Worm (Caenorhabditis elegans): Measurements from ENCODE around the gene F59F3.6.

F59F3.6 gene

ce11 chrX:11035563-11035962, 36.5 kb upstream of the F59F3.6 start (continued):
- TF ChIP-seq hlh-30 (tag; optimal IDR thresholded peaks at IDR 0.05; ENCODE audit: insufficient read depth) (no peak), ztf-11 (tag; optimal IDR thresholded peaks at IDR 0.05) (no peak), duxl-1 (tag; optimal IDR thresholded peaks at IDR 0.05; ENCODE audit: poor library complexity) (no peak), zag-1 (tag; optimal IDR thresholded peaks at IDR 0.05) (no peak), nhr-76 (tag; optimal IDR thresholded peaks at IDR 0.05) (no peak), nhr-11 (tag; optimal IDR thresholded peaks at IDR 0.05) (peak; percentile 53)

ce11 chrX:11034430-11035117, 35.5 kb upstream of the F59F3.6 start:
- peak; percentile 25 for TF ChIP-seq rbr-2 (tag; optimal IDR thresholded peaks at IDR 0.05)
- TF ChIP-seq hmg-1.1 (GFP tag; IDR thresholded peaks at IDR 0.05), result peak; percentile 54
- no peak for TF ChIP-seq snpc-1.2 (GFP tag; IDR thresholded peaks at IDR 0.05)
- TF ChIP-seq ctbp-1 (GFP tag; IDR thresholded peaks at IDR 0.05), result no peak
- peak; percentile 59 for TF ChIP-seq dve-1 (tag; optimal IDR thresholded peaks at IDR 0.05; ENCODE audit: insufficient read depth)
- TF ChIP-seq ceh-44 (GFP tag; IDR thresholded peaks at IDR 0.05), result 0 out of 2 replicates have a peak, but pooled peaks have one; percentile 14
- TF ChIP-seq mes-2 (tag; optimal IDR thresholded peaks at IDR 0.05; ENCODE audit: poor library complexity, severe bottlenecking), result peak; percentile 38
- TF ChIP-seq daf-16 (GFP tag; optimal IDR thresholded peaks at IDR 0.05), result no peak
- TF ChIP-seq daf-16 (tag; optimal IDR thresholded peaks at IDR 0.05), result peak; percentile 73
- TF ChIP-seq mep-1 (tag; optimal IDR thresholded peaks at IDR 0.05), result peak; percentile 50
- no peak for TF ChIP-seq nhr-41 (GFP tag; IDR thresholded peaks at IDR 0.05)
- peak in 1 of 2 experiments; percentile 42 for TF ChIP-seq hif-1 (tag; optimal IDR thresholded peaks at IDR 0.05)
- TF ChIP-seq set-16 (GFP tag; IDR thresholded peaks at IDR 0.05), result peak; percentile 72
- TF ChIP-seq nhr-28 (tag; optimal IDR thresholded peaks at IDR 0.05), result peak; percentile 11
- peak in 1 of 2 experiments; percentile 93 for TF ChIP-seq unc-62 (GFP tag; optimal IDR thresholded peaks at IDR 0.05 in 1 of 2)
- no peak for TF ChIP-seq unc-62 (tag; optimal IDR thresholded peaks at IDR 0.05)
- TF ChIP-seq unc-39 (tag; optimal IDR thresholded peaks at IDR 0.05), result no peak
- no peak for TF ChIP-seq madf-5 (GFP tag; IDR thresholded peaks at IDR 0.05)
- TF ChIP-seq aha-1 (tag), result peak; percentile 4
- TF ChIP-seq ceh-28 (tag; optimal IDR thresholded peaks at IDR 0.05), result peak; percentile 28
- peak; percentile 30 for TF ChIP-seq hlh-11 (tag; optimal IDR thresholded peaks at IDR 0.05)
- TF ChIP-seq ceh-62 (tag; optimal IDR thresholded peaks at IDR 0.05), result no peak
- peak in 1 of 2 experiments; percentile 47 for TF ChIP-seq lsy-2 (tag; optimal IDR thresholded peaks at IDR 0.05)
- TF ChIP-seq nhr-10 (tag; optimal IDR thresholded peaks at IDR 0.05), result no peak
- peak; percentile 35 for TF ChIP-seq fkh-10 (GFP tag; optimal IDR thresholded peaks at IDR 0.05)
- peak; percentile 10 for TF ChIP-seq F37D6.2 (tag; optimal IDR thresholded peaks at IDR 0.05)
- TF ChIP-seq hlh-30 (tag; optimal IDR thresholded peaks at IDR 0.05; ENCODE audit: insufficient read depth), result peak; percentile 16

- TF ChIP-seq skn-1 (tag; optimal IDR thresholded peaks at IDR 0.05) (no peak), unc-130 (GFP tag; optimal IDR thresholded peaks at IDR 0.05) (no peak), dmd-8 (GFP tag; IDR thresholded peaks at IDR 0.05) (no peak), Y75B8A.6 (GFP tag; IDR thresholded peaks at IDR 0.05) (no peak), unc-62 (GFP tag; optimal IDR thresholded peaks at IDR 0.05 in 1 of 2) (peak in 1 of 2 experiments; percentile 51), unc-62 (tag; optimal IDR thresholded peaks at IDR 0.05) (no peak), dve-1 (tag; optimal IDR thresholded peaks at IDR 0.05; ENCODE audit: insufficient read depth) (no peak), aha-1 (tag) (peak; percentile 64), hlh-30 (tag; optimal IDR thresholded peaks at IDR 0.05; ENCODE audit: insufficient read depth) (no peak), ceh-28 (tag; optimal IDR thresholded peaks at IDR 0.05) (no peak), set-16 (GFP tag; IDR thresholded peaks at IDR 0.05) (no peak), nhr-41 (GFP tag; IDR thresholded peaks at IDR 0.05) (no peak)
Observed at ce11 chrX:11033952-11034287, 34.8 kb upstream of the F59F3.6 start.

Measured in whole organism, L4 larva.